Fruit fly (Drosophila melanogaster) whole organism, pupa: ENCODE data around the gene mei-38.

Source experiments
- CG13204 ChIP-seq: fragments of 200-800 bp; sonication (Bioruptor generic); optimal IDR thresholded peaks from 2 replicates; lab custom pipeline; 2018; ENCODE audit warnings: missing biosample characterization, mild to moderate bottlenecking, missing genetic modification characterization, moderate library complexity
- CG32121 ChIP-seq: fragments of 200-800 bp; sonication (Bioruptor generic); IDR thresholded peaks from 2 replicates; pipeline ENCODE4 v1.3.6; 2022; ENCODE audit warnings: missing biosample characterization, missing genetic modification characterization
- EcR ChIP-seq: fragments of 200-800 bp; sonication (Bioruptor generic); optimal IDR thresholded peaks from 3 replicates; lab custom pipeline; 2019; ENCODE audit warnings: missing biosample characterization, missing genetic modification characterization, mild to moderate bottlenecking, moderate library complexity, missing genetic modification reagents

dm6 chrX:1460278-1460872, 16.5 kb upstream of the mei-38 start, which contains the start of gene Lrpprc2:
- TF ChIP-seq CG13204 (GFP tag; lab: Kevin White, UChicago) (no peak), EcR (no peak), CG32121 (no peak)
